Worm (Caenorhabditis elegans): Measurements from ENCODE around the gene cka-1.

DNA sequence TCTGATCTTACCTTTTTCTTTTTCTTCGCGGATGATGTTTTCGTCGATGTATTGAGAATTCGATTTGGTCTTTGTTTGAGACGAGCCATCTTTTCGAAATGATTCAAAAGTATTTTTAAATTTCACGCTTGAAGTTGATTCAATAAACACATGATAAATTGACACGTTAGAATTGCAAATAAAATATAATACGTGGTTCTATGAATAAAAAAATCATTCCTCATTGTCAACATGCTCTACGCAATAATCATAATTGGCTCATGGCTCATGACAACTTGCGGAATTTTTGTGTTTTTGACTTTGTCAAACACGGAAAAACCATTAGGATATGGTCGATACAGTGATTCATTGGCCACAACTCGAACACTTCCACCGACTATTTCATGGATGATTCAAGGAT is 54.0 kb downstream of the cka-1 start, which contains the start of the genes htas-1 and ZK1251.3:
- TF ChIP-seq gei-17 (GFP tag; optimal IDR thresholded peaks at IDR 0.05) (no peak), Y79H2A.3 (GFP tag; conservative IDR thresholded peaks at IDR 0.05) (no peak), unc-130 (GFP tag; optimal IDR thresholded peaks at IDR 0.05) (no peak), mcd-1 (GFP tag; IDR thresholded peaks at IDR 0.05) (no peak), F52B5.7 (tag; optimal IDR thresholded peaks at IDR 0.05) (no peak), K11D2.4 (GFP tag; IDR thresholded peaks at IDR 0.05) (no peak), egrh-3 (GFP tag; IDR thresholded peaks at IDR 0.05) (no peak), sdz-38 (tag; optimal IDR thresholded peaks at IDR 0.05) (no peak)

All from whole organism, young adult.